Worm (Caenorhabditis elegans): ENCODE results near the gene nhr-202.

The nhr-202 gene

ce11 chrV:472589-472988 is 10.2 kb downstream of the nhr-202 start, which contains the start of gene srt-31:
srt-31 (plus strand) TSS chrV:472889.
- TF ChIP-seq nhr-48 (tag; optimal IDR thresholded peaks at IDR 0.05) (no peak), mes-2 (tag; optimal IDR thresholded peaks at IDR 0.05; ENCODE audit: poor library complexity, severe bottlenecking) (no peak), lim-7 (GFP tag; IDR thresholded peaks at IDR 0.05) (no peak), dmd-8 (GFP tag; IDR thresholded peaks at IDR 0.05) (no peak), ceh-82 (tag; optimal IDR thresholded peaks at IDR 0.05) (no peak), nhr-77 (tag; optimal IDR thresholded peaks at IDR 0.05) (no peak), ama-1 (optimal IDR thresholded peaks at IDR 0.05) (no peak), tra-1 (GFP tag; IDR thresholded peaks at IDR 0.05) (no peak), nhr-6 (tag; optimal IDR thresholded peaks at IDR 0.05) (no peak), F10B5.3 (tag; optimal IDR thresholded peaks at IDR 0.05) (no peak), dpl-1 (GFP tag; optimal IDR thresholded peaks at IDR 0.05) (no peak), duxl-1 (tag; optimal IDR thresholded peaks at IDR 0.05; ENCODE audit: poor library complexity) (no peak), ZK546.5 (tag; optimal IDR thresholded peaks at IDR 0.05) (no peak), dve-1 (tag; optimal IDR thresholded peaks at IDR 0.05; ENCODE audit: insufficient read depth) (no peak), mxl-2 (GFP tag; conservative IDR thresholded peaks at IDR 0.05) (no peak), F49E8.2 (tag; optimal IDR thresholded peaks at IDR 0.05; ENCODE audit: borderline replicate concordance) (no peak), ces-1 (GFP tag; optimal IDR thresholded peaks at IDR 0.05) (no peak)

ce11 chrV:474516-474915 is 12.1 kb downstream of the nhr-202 start, which contains the start of gene nhr-99:
nhr-99 (plus strand) TSS chrV:474778.
- no peak for TF ChIP-seq ces-1 (GFP tag; optimal IDR thresholded peaks at IDR 0.05)
- peak; percentile 94 for TF ChIP-seq php-3 (GFP tag; IDR thresholded peaks at IDR 0.05)
- TF ChIP-seq fkh-10 (GFP tag; optimal IDR thresholded peaks at IDR 0.05) = no peak
- TF ChIP-seq nhr-237 (tag; optimal IDR thresholded peaks at IDR 0.05) = no peak
- no peak for TF ChIP-seq hmg-1.1 (GFP tag; IDR thresholded peaks at IDR 0.05)
- TF ChIP-seq lin-15B (tag; optimal IDR thresholded peaks at IDR 0.05) = no peak
- TF ChIP-seq zip-2 (tag; optimal IDR thresholded peaks at IDR 0.05) = no peak
- peak in 1 of 2 experiments; percentile 45 for TF ChIP-seq mdl-1 (tag; optimal IDR thresholded peaks at IDR 0.05)
- peak; percentile 27 for TF ChIP-seq mxl-3 (GFP tag; optimal IDR thresholded peaks at IDR 0.05)
- no peak for TF ChIP-seq set-16 (GFP tag; IDR thresholded peaks at IDR 0.05)
- TF ChIP-seq nhr-111 (GFP tag; optimal IDR thresholded peaks at IDR 0.05) = no peak
- TF ChIP-seq nhr-77 (tag; optimal IDR thresholded peaks at IDR 0.05) = peak; percentile 47
- TF ChIP-seq daf-8 (GFP tag; IDR thresholded peaks at IDR 0.05) = no peak
- TF ChIP-seq sdz-12 (GFP tag; optimal IDR thresholded peaks at IDR 0.05) = no peak
- TF ChIP-seq mes-2 (tag; optimal IDR thresholded peaks at IDR 0.05; ENCODE audit: poor library complexity, severe bottlenecking) = no peak
- no peak for TF ChIP-seq attf-4 (tag; optimal IDR thresholded peaks at IDR 0.05)
- TF ChIP-seq Y75B8A.6 (GFP tag; IDR thresholded peaks at IDR 0.05) = no peak
- no peak for TF ChIP-seq lin-29 (GFP tag; IDR thresholded peaks at IDR 0.05)
- TF ChIP-seq daf-19 (GFP tag; conservative IDR thresholded peaks at IDR 0.05) = no peak
- no peak for TF ChIP-seq madf-9 (GFP tag; conservative IDR thresholded peaks at IDR 0.05)
- no peak for TF ChIP-seq ceh-44 (GFP tag; IDR thresholded peaks at IDR 0.05)
- TF ChIP-seq daf-16 (GFP tag; optimal IDR thresholded peaks at IDR 0.05) = no peak
- TF ChIP-seq daf-16 (tag; optimal IDR thresholded peaks at IDR 0.05) = peak; percentile 75
- no peak for TF ChIP-seq nhr-102 (tag; optimal IDR thresholded peaks at IDR 0.05)
- no peak for TF ChIP-seq dmd-8 (GFP tag; IDR thresholded peaks at IDR 0.05)
- TF ChIP-seq ceh-20 (GFP tag; IDR thresholded peaks at IDR 0.05) = no peak
- TF ChIP-seq egl-43 (GFP tag; IDR thresholded peaks at IDR 0.05) = no peak
- no peak for TF ChIP-seq spr-1 (tag; optimal IDR thresholded peaks at IDR 0.05)
- peak; percentile 46 for TF ChIP-seq pqm-1 (tag; optimal IDR thresholded peaks at IDR 0.05)
- no peak for TF ChIP-seq arid-1 (GFP tag; conservative IDR thresholded peaks at IDR 0.05)
- no peak for TF ChIP-seq Y105C5A.15 (GFP tag; IDR thresholded peaks at IDR 0.05)
- TF ChIP-seq lin-38 (GFP tag; IDR thresholded peaks at IDR 0.05) = no peak
- no peak for TF ChIP-seq unc-130 (GFP tag; optimal IDR thresholded peaks at IDR 0.05)
- TF ChIP-seq lin-1 (GFP tag; IDR thresholded peaks at IDR 0.05) = no peak
- no peak for TF ChIP-seq dmd-9 (GFP tag; IDR thresholded peaks at IDR 0.05)
- no peak for TF ChIP-seq nhr-10 (tag; optimal IDR thresholded peaks at IDR 0.05)
- TF ChIP-seq zfp-3 (GFP tag; conservative IDR thresholded peaks at IDR 0.05) = no peak
- no peak for TF ChIP-seq ceh-32 (tag; optimal IDR thresholded peaks at IDR 0.05; ENCODE audit: poor library complexity)
- TF ChIP-seq duxl-1 (tag; optimal IDR thresholded peaks at IDR 0.05; ENCODE audit: poor library complexity) = no peak
